Worm (Caenorhabditis elegans): ENCODE results near the gene cmd-1.

cmd-1 gene

DNA sequence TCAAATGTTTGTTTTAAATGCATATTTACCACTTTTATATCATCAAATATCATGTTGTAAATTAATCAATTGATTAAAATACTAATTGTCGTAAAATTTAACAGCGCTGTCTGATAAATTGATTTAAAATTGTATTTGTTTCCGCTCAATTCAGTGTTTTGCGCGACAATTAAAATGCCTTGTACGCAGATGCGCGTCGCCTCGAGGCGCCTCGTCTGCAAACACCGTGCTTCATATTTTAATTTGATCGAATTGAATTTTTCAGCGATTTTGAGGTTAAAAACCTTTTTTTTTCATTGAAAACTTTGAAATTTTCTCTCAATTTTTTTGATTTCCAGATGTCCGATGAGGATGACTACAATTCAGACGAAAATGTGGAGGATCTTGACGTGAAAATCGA lies 50.9 kb downstream of the cmd-1 start, which contains the start of gene Y50D4A.5 (continued):
- peak; percentile 28 for TF ChIP-seq efl-1 (GFP tag; optimal IDR thresholded peaks at IDR 0.05)
- no peak for TF ChIP-seq rcor-1 (GFP tag; IDR thresholded peaks at IDR 0.05)
- peak; percentile 4 for TF ChIP-seq attf-5 (GFP tag; optimal IDR thresholded peaks at IDR 0.05)
- TF ChIP-seq ztf-26 (tag; optimal IDR thresholded peaks at IDR 0.05): no peak
- no peak for TF ChIP-seq egl-18 (GFP tag; IDR thresholded peaks at IDR 0.05)
- no peak for TF ChIP-seq hlh-26 (GFP tag; conservative IDR thresholded peaks at IDR 0.05)

DNA sequence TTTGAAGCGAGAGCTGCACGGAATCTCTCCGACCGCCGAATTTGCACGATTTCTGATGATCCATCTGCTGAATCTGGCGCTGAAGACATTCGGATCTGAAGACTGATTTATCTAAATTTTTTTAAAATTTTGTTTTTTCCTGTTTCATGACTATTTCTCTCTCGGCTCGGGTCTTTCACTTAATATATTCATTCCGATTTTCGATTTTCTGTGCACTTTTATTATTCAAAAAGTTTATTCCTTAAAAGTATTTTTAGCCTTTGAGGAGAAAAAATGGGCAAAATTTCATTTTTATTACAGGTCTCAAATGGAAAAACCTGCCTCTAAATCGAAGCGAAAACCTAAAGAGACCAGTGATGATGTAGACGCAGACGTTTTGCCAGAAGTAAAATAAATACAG lies 51.5 kb downstream of the cmd-1 start, which contains the start of gene Y50D4A.1:
Gene Y50D4A.1, plus strand, starts transcription at position 301 of the 400 bp plus-strand sequence.
- TF ChIP-seq atf-7 (tag; optimal IDR thresholded peaks at IDR 0.05) (no peak), akir-1 (GFP tag; optimal IDR thresholded peaks at IDR 0.05) (no peak), somi-1 (GFP tag; optimal IDR thresholded peaks at IDR 0.05) (no peak), aptf-3 (GFP tag; IDR thresholded peaks at IDR 0.05) (no peak)

All from whole organism, young adult.